Fruit fly (Drosophila melanogaster) whole organism, embryonic: ENCODE data around the gene Cep135.
A peak's percentile ranks its signal among the peaks of the same experiment; 100 is the strongest.

Source experiments
- Ada2b ChIP-seq: fragments of 200-800 bp; sonication (Bioruptor generic); IDR thresholded peaks from 2 replicates; pipeline ENCODE4 v1.3.6; 2022; ENCODE audit warnings: missing biosample characterization, missing genetic modification characterization
- Antp ChIP-seq: fragments of 200-800 bp; sonication (Bioruptor generic); optimal IDR thresholded peaks from 3 replicates; lab custom pipeline; 2016; ENCODE audit warnings: missing biosample characterization, missing genetic modification characterization
- Awh ChIP-seq: fragments of 200-800 bp; sonication (Bioruptor generic); IDR thresholded peaks from 2 replicates; pipeline ENCODE4, ENCODE4 v1.3.6; 2022; ENCODE audit warnings: missing biosample characterization, missing genetic modification characterization
- CG12391 ChIP-seq: fragments of 200-800 bp; sonication (Bioruptor generic); optimal IDR thresholded peaks from 3 replicates; lab custom pipeline; 2018; ENCODE audit warnings: missing biosample characterization, mild to moderate bottlenecking, missing genetic modification characterization, moderate library complexity
- CG13287 ChIP-seq: fragments of 200-800 bp; sonication (Bioruptor generic); IDR thresholded peaks from 2 replicates; pipeline ENCODE4 v1.3.6; 2022; ENCODE audit warnings: missing biosample characterization, missing genetic modification characterization; ENCODE audit not compliant: partially characterized antibody
- CG13424 ChIP-seq: fragments of 200-800 bp; sonication (Bioruptor generic); optimal IDR thresholded peaks from 2 replicates; lab custom pipeline; 2019; ENCODE audit warnings: missing biosample characterization, mild to moderate bottlenecking, missing genetic modification characterization, moderate library complexity
- CG15269 ChIP-seq: fragments of 200-800 bp; sonication (Bioruptor generic); optimal IDR thresholded peaks from 2 replicates; lab custom pipeline; 2018; ENCODE audit warnings: missing biosample characterization, mild to moderate bottlenecking, missing genetic modification characterization, moderate library complexity
- CG3281 ChIP-seq: fragments of 200-800 bp; sonication (Bioruptor generic); optimal IDR thresholded peaks from 3 replicates; lab custom pipeline; 2017; ENCODE audit warnings: missing biosample characterization, mild to moderate bottlenecking, missing genetic modification characterization
- CG3407 ChIP-seq: fragments of 200-800 bp; sonication (Bioruptor generic); optimal IDR thresholded peaks from 2 replicates; lab custom pipeline; 2018; ENCODE audit warnings: missing biosample characterization, mild to moderate bottlenecking, missing genetic modification characterization
- CG3847 ChIP-seq: fragments of 200-800 bp; sonication (Bioruptor generic); IDR thresholded peaks from 2 replicates; pipeline ENCODE4 v1.3.6; 2022; ENCODE audit warnings: missing biosample characterization, missing genetic modification characterization
- CG4820 ChIP-seq: fragments of 200-800 bp; sonication (Bioruptor generic); optimal IDR thresholded peaks from 3 replicates; lab custom pipeline; 2016; ENCODE audit warnings: missing biosample characterization, missing genetic modification characterization
- CG7556 ChIP-seq: fragments of 200-800 bp; sonication (Bioruptor generic); optimal IDR thresholded peaks from 2 replicates; lab custom pipeline; 2017; ENCODE audit warnings: missing biosample characterization, mild to moderate bottlenecking, missing genetic modification characterization
- CG7839 ChIP-seq: fragments of 200-800 bp; sonication (Bioruptor generic); optimal IDR thresholded peaks from 3 replicates; lab custom pipeline; 2018; ENCODE audit warnings: missing biosample characterization, mild to moderate bottlenecking, missing genetic modification characterization, moderate library complexity
- CG8290 ChIP-seq, 3 experiments: fragments of 200-800 bp; sonication (Bioruptor generic); optimal IDR thresholded peaks; 2 replicates each; lab custom pipeline; 2016 to 2019; ENCODE audit warnings: missing biosample characterization in 3 of 3, missing genetic modification characterization in 3 of 3, mild to moderate bottlenecking in 2 of 3, moderate library complexity in 1 of 3
- CG8944 ChIP-seq: fragments of 200-800 bp; sonication (Bioruptor generic); optimal IDR thresholded peaks from 3 replicates; lab custom pipeline; 2016; ENCODE audit warnings: missing biosample characterization, missing genetic modification characterization
- CG9797 ChIP-seq: fragments of 200-800 bp; sonication (Bioruptor generic); optimal IDR thresholded peaks from 3 replicates; lab custom pipeline; 2018; ENCODE audit warnings: missing biosample characterization, mild to moderate bottlenecking, missing genetic modification characterization
- Camta ChIP-seq: fragments of 200-800 bp; sonication (Bioruptor generic); optimal IDR thresholded peaks from 2 replicates; lab custom pipeline; 2016; ENCODE audit warnings: missing biosample characterization, missing genetic modification characterization
- Dek ChIP-seq: fragments of 200-800 bp; sonication (Bioruptor generic); optimal IDR thresholded peaks from 3 replicates; lab custom pipeline; 2019; ENCODE audit warnings: missing biosample characterization, mild to moderate bottlenecking, missing genetic modification characterization, moderate library complexity
- Dref ChIP-seq: fragments of 200-800 bp; sonication (Bioruptor generic); IDR thresholded peaks from 2 replicates; pipeline ENCODE4 v1.3.6; 2022; ENCODE audit warnings: missing biosample characterization, missing genetic modification characterization
- Gsc ChIP-seq: fragments of 200-800 bp; sonication (Bioruptor generic); IDR thresholded peaks from 2 replicates; pipeline ENCODE4 v1.3.6; 2022; ENCODE audit warnings: missing biosample characterization, missing genetic modification characterization
- Hey ChIP-seq: fragments of 200-800 bp; sonication (Bioruptor generic); optimal IDR thresholded peaks from 3 replicates; lab custom pipeline; 2018; ENCODE audit warnings: missing biosample characterization, mild to moderate bottlenecking, missing genetic modification characterization
- HmgD ChIP-seq: fragments of 200-800 bp; sonication (Bioruptor generic); optimal IDR thresholded peaks from 3 replicates; lab custom pipeline; 2016; ENCODE audit warnings: missing biosample characterization, missing genetic modification characterization
- Hmr ChIP-seq: fragments of 200-800 bp; sonication (Bioruptor generic); optimal IDR thresholded peaks from 3 replicates; lab custom pipeline; 2017; ENCODE audit warnings: mild to moderate bottlenecking, missing biosample characterization, missing genetic modification reagents, missing genetic modification characterization
- MBD-R2 ChIP-seq: fragments of 200-800 bp; sonication (Bioruptor generic); IDR thresholded peaks from 2 replicates; pipeline ENCODE4 v1.3.6; 2022; ENCODE audit warnings: missing biosample characterization, missing genetic modification characterization
- Med ChIP-seq: fragments of 200-800 bp; sonication (Bioruptor generic); peaks from one replicate; lab custom pipeline; 2016; ENCODE audit warnings: missing biosample characterization, missing genetic modification characterization, mild to moderate bottlenecking, inconsistent platforms, moderate library complexity
- Neu2 ChIP-seq: fragments of 200-800 bp; sonication (Bioruptor generic); optimal IDR thresholded peaks from 3 replicates; lab custom pipeline; 2016; ENCODE audit warnings: missing biosample characterization, missing genetic modification characterization, borderline replicate concordance
- Oli ChIP-seq: fragments of 200-800 bp; sonication (Bioruptor generic); optimal IDR thresholded peaks from 2 replicates; lab custom pipeline; 2018; ENCODE audit warnings: missing biosample characterization, mild to moderate bottlenecking, missing genetic modification characterization, moderate library complexity
- Poxn ChIP-seq: fragments of 200-800 bp; sonication (Bioruptor generic); IDR thresholded peaks from 2 replicates; pipeline ENCODE4 v1.3.6; 2022; ENCODE audit warnings: missing biosample characterization, missing genetic modification characterization
- Ptx1 ChIP-seq: fragments of 200-800 bp; sonication (Bioruptor generic); IDR thresholded peaks from 2 replicates; pipeline ENCODE4 v1.3.6; 2022; ENCODE audit warnings: missing biosample characterization, missing genetic modification characterization
- Scr ChIP-seq: fragments of 200-800 bp; sonication (Bioruptor generic); IDR thresholded peaks from 2 replicates; pipeline ENCODE4 v1.3.6; 2022; ENCODE audit warnings: missing biosample characterization, missing genetic modification characterization; ENCODE audit not compliant: partially characterized antibody
- Sry-δ ChIP-seq: fragments of 200-800 bp; sonication (Bioruptor generic); optimal IDR thresholded peaks from 2 replicates; lab custom pipeline; 2016; ENCODE audit warnings: missing biosample characterization, missing genetic modification characterization
- Stat92E ChIP-seq, 3 experiments: fragments of >200 bp in 2 of 3; fragments of 200-800 bp in 1 of 3; sonication (Bioruptor generic) in 1 of 3; optimal IDR thresholded peaks; 2 replicates each; lab custom pipeline; 2017 to 2019; ENCODE audit warnings: missing biosample characterization in 3 of 3, missing genetic modification characterization in 3 of 3, mild to moderate bottlenecking in 1 of 3, moderate library complexity in 1 of 3
- Taf1 ChIP-seq: fragments of 200-800 bp; sonication (Bioruptor generic); IDR thresholded peaks from 2 replicates; pipeline ENCODE4 v1.3.6; 2022; ENCODE audit warnings: missing biosample characterization, missing genetic modification characterization
- abd-A ChIP-seq: fragments of 200-800 bp; sonication (Bioruptor generic); optimal IDR thresholded peaks from 3 replicates; lab custom pipeline; 2019; ENCODE audit warnings: missing biosample characterization, mild to moderate bottlenecking, missing genetic modification characterization, moderate library complexity
- btn ChIP-seq: fragments of 200-800 bp; sonication (Bioruptor generic); optimal IDR thresholded peaks from 2 replicates; lab custom pipeline; 2016; ENCODE audit warnings: missing biosample characterization, missing genetic modification characterization
- cato ChIP-seq: fragments of 200-800 bp; sonication (Bioruptor generic); optimal IDR thresholded peaks from 2 replicates; lab custom pipeline; 2016; ENCODE audit warnings: missing biosample characterization, missing genetic modification characterization, borderline replicate concordance
- ftz-f1 ChIP-seq: fragments of 200-800 bp; sonication (Bioruptor generic); optimal IDR thresholded peaks from 2 replicates; lab custom pipeline; 2016; ENCODE audit warnings: missing biosample characterization, missing genetic modification characterization
- grau ChIP-seq: fragments of 200-800 bp; optimal IDR thresholded peaks from 3 replicates; lab custom pipeline; 2019; ENCODE audit warnings: missing biosample characterization, mild to moderate bottlenecking, missing genetic modification characterization, moderate library complexity
- h ChIP-seq: fragments of >200 bp; optimal IDR thresholded peaks from 2 replicates; lab custom pipeline; 2017
- ind ChIP-seq: fragments of 200-800 bp; sonication (Bioruptor generic); optimal IDR thresholded peaks from 3 replicates; lab custom pipeline; 2016; ENCODE audit warnings: missing biosample characterization, missing genetic modification characterization
- lab ChIP-seq: fragments of 200-800 bp; sonication (Bioruptor generic); optimal IDR thresholded peaks from 3 replicates; lab custom pipeline; 2017; ENCODE audit warnings: missing biosample characterization, missing genetic modification characterization, mild to moderate bottlenecking, moderate library complexity, missing genetic modification reagents
- luna ChIP-seq: fragments of 200-800 bp; sonication (Bioruptor generic); optimal IDR thresholded peaks from 2 replicates; lab custom pipeline; 2016; ENCODE audit warnings: missing biosample characterization, missing genetic modification characterization
- mld ChIP-seq: fragments of 200-800 bp; sonication (Bioruptor generic); IDR thresholded peaks from 3 replicates; pipeline ENCODE4 v1.3.6; 2022; ENCODE audit warnings: missing biosample characterization, missing genetic modification characterization; ENCODE audit not compliant: partially characterized antibody
- onecut ChIP-seq: fragments of 200-800 bp; sonication (Bioruptor generic); IDR thresholded peaks from 2 replicates; pipeline ENCODE4 v1.3.6; 2022; ENCODE audit warnings: missing biosample characterization, missing genetic modification characterization
- pb ChIP-seq: fragments of 200-800 bp; sonication (Bioruptor generic); optimal IDR thresholded peaks from 3 replicates; lab custom pipeline; 2016; ENCODE audit warnings: missing biosample characterization, missing genetic modification characterization
- phol ChIP-seq: fragments of 200-800 bp; sonication (Bioruptor generic); optimal IDR thresholded peaks from 3 replicates; lab custom pipeline; 2018; ENCODE audit warnings: missing biosample characterization, mild to moderate bottlenecking, missing genetic modification characterization, moderate library complexity
- vfl ChIP-seq: fragments of 200-800 bp; sonication (Bioruptor generic); optimal IDR thresholded peaks from 2 replicates; lab custom pipeline; 2016; ENCODE audit warnings: missing biosample characterization, missing genetic modification characterization
- vnd ChIP-seq: fragments of 200-800 bp; sonication (Bioruptor generic); IDR thresholded peaks from 3 replicates; pipeline ENCODE4 v1.3.6; 2022; ENCODE audit warnings: missing biosample characterization, missing genetic modification characterization; ENCODE audit not compliant: partially characterized antibody
- yki ChIP-seq: fragments of >200 bp; optimal IDR thresholded peaks from 3 replicates; lab custom pipeline; 2018
- zf30C ChIP-seq: fragments of 200-800 bp; sonication (Bioruptor generic); optimal IDR thresholded peaks from 3 replicates; lab custom pipeline; 2018; ENCODE audit warnings: missing biosample characterization, mild to moderate bottlenecking, missing genetic modification characterization

Gene Cep135

DNA sequence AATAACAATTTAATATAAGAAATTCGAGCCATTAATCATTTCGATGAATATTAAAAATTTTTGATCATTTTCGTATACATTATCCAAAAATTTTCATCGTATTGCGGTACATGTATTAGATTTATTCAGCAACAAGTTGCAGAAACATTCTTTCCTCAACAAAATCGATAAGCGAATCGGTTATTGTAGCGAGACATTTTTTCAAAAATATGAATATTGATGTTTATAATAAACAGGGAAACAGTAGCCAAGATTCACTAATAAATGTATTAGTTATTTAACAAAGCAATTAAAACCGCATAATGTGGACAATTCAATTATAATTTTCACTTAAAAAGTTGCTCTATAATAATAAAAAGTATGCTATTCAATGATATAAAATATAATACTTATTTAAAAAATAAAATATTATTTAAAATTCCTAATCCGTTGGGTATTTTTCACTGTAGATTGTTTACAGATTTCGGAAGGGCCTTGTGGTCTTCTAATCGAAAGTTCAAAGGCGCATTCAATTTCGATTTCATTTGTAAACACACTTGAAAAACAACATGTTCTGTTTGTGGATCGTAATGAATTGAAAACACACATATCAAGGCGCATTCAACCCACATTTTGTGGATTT lies 27.3 kb upstream of the Cep135 start (continued):
- TF ChIP-seq Stat92E (GFP tag; optimal IDR thresholded peaks at IDR 0.05; lab: Kevin White, UChicago) (no peak), CG9797 (GFP tag; lab: Kevin White, UChicago) (no peak), CG3407 (GFP tag; lab: Kevin White, UChicago) (no peak), Neu2 (GFP tag; lab: Kevin White, UChicago) (no peak), Awh (no peak), CG8944 (GFP tag; lab: Kevin White, UChicago) (no peak), Taf1 (GFP tag; lab: Robert Waterston, UW) (no peak), luna (no peak), CG8290 (GFP tag; optimal IDR thresholded peaks at IDR 0.05; lab: Kevin White, UChicago) (no peak), CG8290 (tag; optimal IDR thresholded peaks at IDR 0.05; lab: Kevin White, UChicago) (no peak), CG7839 (tag; lab: Kevin White, UChicago) (peak; percentile 57), CG13424 (tag; lab: Kevin White, UChicago) (peak; percentile 56), MBD-R2 (GFP tag; lab: Robert Waterston, UW) (no peak), CG3847 (GFP tag; lab: Robert Waterston, UW) (no peak), Ada2b (GFP tag; lab: Robert Waterston, UW) (no peak), Scr (GFP tag; lab: Robert Waterston, UW) (no peak), yki (lab: Kevin White, UChicago) (no peak), onecut (no peak; the same call in 1 of the 2 replicates), Poxn (GFP tag; lab: Robert Waterston, UW) (no peak), pb (GFP tag; lab: Kevin White, UChicago) (no peak), CG13287 (GFP tag; lab: Robert Waterston, UW) (no peak), ind (GFP tag; lab: Kevin White, UChicago) (no peak), Dek (tag; lab: Kevin White, UChicago) (peak; percentile 36), Camta (GFP tag; lab: Kevin White, UChicago) (no peak), CG3281 (GFP tag; lab: Kevin White, UChicago) (no peak), Hmr (GFP tag; lab: Kevin White, UChicago) (no peak), CG4820 (GFP tag; lab: Kevin White, UChicago) (no peak), grau (tag; lab: Kevin White, UChicago) (peak; percentile 61), zf30C (GFP tag; lab: Kevin White, UChicago) (no peak), phol (peak; percentile 24), Oli (tag; lab: Kevin White, UChicago) (peak; percentile 5), btn (GFP tag; lab: Kevin White, UChicago) (no peak), Sry-δ (GFP tag; lab: Kevin White, UChicago) (no peak), h (no peak), vfl (GFP tag; lab: Kevin White, UChicago) (no peak), CG12391 (tag; lab: Kevin White, UChicago) (peak; percentile 55), HmgD (GFP tag; lab: Kevin White, UChicago) (no peak), Antp (GFP tag; lab: Kevin White, UChicago) (no peak), Hey (tag; lab: Kevin White, UChicago) (no peak), mld (no peak), abd-A (tag; lab: Kevin White, UChicago) (no peak), CG15269 (tag; lab: Kevin White, UChicago) (peak; percentile 56), cato (GFP tag; lab: Kevin White, UChicago) (no peak), ftz-f1 (GFP tag; lab: Kevin White, UChicago) (no peak), CG7556 (GFP tag; lab: Kevin White, UChicago) (peak; percentile 17), Gsc (GFP tag; lab: Robert Waterston, UW) (no peak), lab (GFP tag; lab: Kevin White, UChicago) (no peak), Ptx1 (GFP tag; lab: Robert Waterston, UW) (no peak), vnd (GFP tag; lab: Robert Waterston, UW) (no peak), Dref (GFP tag; lab: Robert Waterston, UW) (no peak), Med (GFP tag; lab: Kevin White, UChicago) (no peak)
